Fruit fly (Drosophila melanogaster): ENCODE data around the gene Fad2.

Fad2 gene

dm6 chr3L:11006433-11006832 lies 16.9 kb upstream of the Fad2 start:
- no peak for TF ChIP-seq CTCF (optimal IDR thresholded peaks at IDR 0.05)
- TF ChIP-seq CG8478 (optimal IDR thresholded peaks at IDR 0.05), result no peak

DNA sequence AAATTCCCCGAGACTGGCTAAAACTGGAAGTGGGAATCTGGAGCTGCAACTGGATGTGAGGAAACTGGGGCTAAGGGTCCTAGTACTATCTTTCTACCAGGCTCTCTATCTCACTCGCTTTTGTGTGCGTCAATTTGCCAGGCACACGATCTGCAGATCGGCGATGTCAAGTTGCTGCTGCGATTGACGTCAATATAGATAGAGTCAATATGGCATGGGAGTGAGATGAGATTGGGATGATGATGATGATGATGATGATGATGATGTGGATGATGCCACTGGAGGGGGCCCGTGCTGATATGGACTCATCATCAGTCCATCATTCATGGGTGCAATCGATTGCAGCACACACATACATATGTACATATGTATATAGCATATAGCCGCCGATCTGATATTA lies 15.5 kb upstream of the Fad2 start:
- no peak for TF ChIP-seq CTCF (optimal IDR thresholded peaks at IDR 0.05)
- TF ChIP-seq CG8478 (optimal IDR thresholded peaks at IDR 0.05), result no peak

dm6 chr3L:11009000-11009794 lies 14.1 kb upstream of the Fad2 start, which contains the start of gene klu:
klu (minus strand) TSS chr3L:11009188.
- TF ChIP-seq CG8478 (optimal IDR thresholded peaks at IDR 0.05) (no peak), CTCF (optimal IDR thresholded peaks at IDR 0.05) (no peak)

DNA sequence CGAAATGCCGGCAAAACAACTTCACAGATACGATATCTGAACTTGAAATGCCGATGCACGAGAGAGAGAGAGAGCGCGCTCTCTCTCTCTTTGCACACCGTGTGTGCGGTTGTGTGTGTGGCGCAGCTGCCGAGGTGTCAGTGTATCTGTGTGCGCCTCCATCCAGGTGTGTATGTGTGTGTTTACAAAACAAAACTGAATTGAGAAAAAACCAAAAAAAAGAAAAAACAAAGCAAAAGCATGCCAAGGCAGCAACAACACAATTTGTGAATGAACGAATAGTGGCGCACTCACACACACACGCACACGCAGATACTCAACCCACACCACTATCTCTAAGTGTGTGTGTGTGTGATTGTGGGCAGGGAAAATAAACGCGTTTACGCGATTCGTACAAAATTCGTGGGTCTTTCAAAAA lies 12.9 kb upstream of the Fad2 start:
- no peak for TF ChIP-seq CTCF (optimal IDR thresholded peaks at IDR 0.05)
- no peak for TF ChIP-seq CG8478 (optimal IDR thresholded peaks at IDR 0.05)

- no peak for TF ChIP-seq CTCF (optimal IDR thresholded peaks at IDR 0.05)
- no peak for TF ChIP-seq CG8478 (optimal IDR thresholded peaks at IDR 0.05)
Observed at dm6 chr3L:11011610-11012202, 11.6 kb upstream of the Fad2 start.

dm6 chr3L:11015203-11015602 lies 8.1 kb upstream of the Fad2 start:
- no peak for TF ChIP-seq CTCF (optimal IDR thresholded peaks at IDR 0.05)
- TF ChIP-seq CG8478 (optimal IDR thresholded peaks at IDR 0.05), result no peak

DNA sequence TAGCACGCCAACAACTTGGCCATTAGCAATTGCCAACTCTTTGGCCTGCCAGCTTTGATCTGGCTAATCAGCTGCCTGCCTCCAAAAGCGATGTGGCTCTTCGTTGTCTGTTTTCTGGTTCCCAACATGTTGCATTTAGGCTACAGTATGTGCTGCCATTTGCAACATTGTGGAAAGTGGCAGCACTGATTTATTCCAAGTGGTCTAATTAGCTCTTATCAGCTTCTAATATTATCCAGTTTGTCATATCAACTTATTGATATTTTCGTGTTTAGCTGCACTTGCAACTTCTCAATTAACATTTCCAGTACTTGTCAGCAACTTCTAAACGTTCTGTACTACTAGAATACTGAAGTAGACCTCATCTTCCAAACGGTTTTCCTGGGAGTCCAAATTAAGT lies 3.3 kb upstream of the Fad2 start:
- TF ChIP-seq CG8478 (optimal IDR thresholded peaks at IDR 0.05), result no peak
- no peak for TF ChIP-seq CTCF (optimal IDR thresholded peaks at IDR 0.05)

DNA sequence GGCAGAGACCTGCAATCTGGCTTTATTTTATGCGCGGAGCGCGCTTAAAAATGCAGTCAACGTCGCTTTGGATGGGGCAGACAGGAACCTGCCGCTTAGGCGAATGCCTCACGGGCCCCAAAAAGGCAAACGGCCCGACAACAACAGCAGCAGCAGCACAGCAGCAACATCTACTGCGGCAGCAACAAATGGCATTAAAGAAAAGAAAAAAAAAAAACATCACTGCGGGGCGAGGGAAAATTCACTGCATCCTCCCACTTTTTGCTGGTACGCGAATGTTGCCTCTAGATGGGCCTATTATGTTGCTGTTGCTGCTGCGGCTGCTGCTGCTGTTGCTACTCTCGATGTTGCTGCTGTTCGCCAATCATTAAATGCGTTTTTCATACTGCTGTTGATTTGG lies 1.4 kb upstream of the Fad2 start:
- TF ChIP-seq CTCF (optimal IDR thresholded peaks at IDR 0.05) (no peak), CG8478 (optimal IDR thresholded peaks at IDR 0.05) (no peak)

dm6 chr3L:11025261-11025660 lies 1.9 kb downstream of the Fad2 start, which contains the start of gene CG32079:
CG32079 (plus strand) TSS chr3L:11025561.
- TF ChIP-seq CTCF (optimal IDR thresholded peaks at IDR 0.05) (no peak), CG8478 (optimal IDR thresholded peaks at IDR 0.05) (no peak)

DNA sequence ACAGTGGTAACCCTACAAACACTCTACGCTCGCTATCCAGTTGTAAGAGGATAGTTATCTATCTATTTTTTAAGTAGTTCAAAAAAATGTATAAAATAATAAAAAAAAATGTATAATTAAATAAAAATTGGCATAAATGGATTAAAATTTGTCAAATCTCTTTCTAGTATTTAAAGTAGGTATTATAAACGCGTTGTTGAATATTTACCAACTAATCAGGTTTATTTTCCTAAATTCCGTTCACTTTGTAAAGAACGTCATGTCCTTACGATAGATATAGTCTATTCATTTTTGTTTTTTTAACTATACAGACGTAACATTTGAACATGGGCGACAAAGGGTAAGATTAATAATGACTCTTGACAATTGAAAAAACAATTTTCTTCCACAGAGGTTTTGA lies 3.9 kb downstream of the Fad2 start, which contains the start of gene CG32081:
TSS of gene CG32081 (plus strand) at position 301 of the 400 bp plus-strand sequence.
- TF ChIP-seq CTCF (optimal IDR thresholded peaks at IDR 0.05) (no peak), CG8478 (optimal IDR thresholded peaks at IDR 0.05) (no peak)

- TF ChIP-seq CTCF (optimal IDR thresholded peaks at IDR 0.05), result no peak
- no peak for TF ChIP-seq CG8478 (optimal IDR thresholded peaks at IDR 0.05)
Observed at dm6 chr3L:11031784-11032183, 8.4 kb downstream of the Fad2 start.

DNA sequence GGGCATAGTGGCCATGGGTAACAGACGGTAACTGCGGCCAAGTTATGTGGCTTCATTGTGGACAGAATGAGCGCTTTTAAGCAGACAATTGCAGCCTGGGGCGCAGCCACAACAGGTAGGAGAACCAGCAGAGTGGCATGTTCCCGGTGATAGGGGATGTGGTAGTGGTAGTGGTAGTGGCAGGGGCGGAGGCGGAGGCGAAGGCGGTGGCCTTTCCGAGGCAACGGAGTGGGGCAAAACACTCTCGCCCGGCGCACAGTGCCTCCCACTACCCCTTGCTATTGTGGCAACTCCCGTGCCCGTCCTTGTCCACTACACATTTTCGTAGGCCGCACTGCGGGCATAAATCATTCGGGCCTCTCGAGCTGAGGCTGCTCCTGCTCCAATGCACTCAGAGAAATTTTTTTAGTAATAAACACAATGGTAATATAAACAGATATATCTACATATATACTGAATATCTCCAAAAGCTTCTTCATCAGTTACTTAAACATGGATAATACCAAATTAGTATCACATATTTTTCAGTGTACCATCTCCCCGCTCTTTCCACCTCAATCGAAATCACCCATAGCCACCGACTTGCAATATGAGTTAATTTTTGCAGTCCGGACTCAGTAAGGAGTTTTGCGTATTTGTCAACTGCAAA lies 10.1 kb downstream of the Fad2 start:
- TF ChIP-seq CG8478 (optimal IDR thresholded peaks at IDR 0.05), result no peak
- TF ChIP-seq CTCF (optimal IDR thresholded peaks at IDR 0.05), result no peak

dm6 chr3L:11035039-11035438 lies 11.7 kb downstream of the Fad2 start:
- TF ChIP-seq CTCF (optimal IDR thresholded peaks at IDR 0.05), result no peak
- TF ChIP-seq CG8478 (optimal IDR thresholded peaks at IDR 0.05), result no peak

- no peak for TF ChIP-seq CG8478 (optimal IDR thresholded peaks at IDR 0.05)
- TF ChIP-seq CTCF (optimal IDR thresholded peaks at IDR 0.05), result peak; percentile 88 to 91
Observed at dm6 chr3L:11041193-11041592, 17.9 kb downstream of the Fad2 start.

DNA sequence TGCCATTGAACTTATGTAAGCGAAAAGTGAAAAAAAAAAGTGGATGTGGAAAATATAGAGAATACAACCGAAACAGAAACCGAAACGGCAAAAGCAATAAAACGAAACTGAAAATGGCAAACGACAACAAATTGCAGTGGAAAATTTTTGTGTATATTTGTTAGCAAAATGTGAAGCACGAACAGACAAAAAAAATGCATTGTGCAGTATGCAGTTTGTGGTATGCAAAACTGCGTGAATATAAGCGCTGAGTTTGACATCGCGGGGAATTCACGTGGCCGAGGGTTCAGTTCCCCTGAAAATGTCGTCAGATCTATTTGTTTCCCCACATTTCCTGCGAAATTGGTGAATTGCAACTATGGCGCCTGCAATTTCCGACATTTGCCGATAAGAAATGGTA lies 20.3 kb downstream of the Fad2 start:
- TF ChIP-seq CTCF (optimal IDR thresholded peaks at IDR 0.05) (no peak), CG8478 (optimal IDR thresholded peaks at IDR 0.05) (no peak)

- TF ChIP-seq CTCF (optimal IDR thresholded peaks at IDR 0.05), result no peak
Observed at dm6 chr3L:11045009-11045408, 21.7 kb downstream of the Fad2 start.

Measured in S2 (cell line).